Worm (Caenorhabditis elegans): ENCODE data around the gene T23B12.6.

The T23B12.6 gene

DNA sequence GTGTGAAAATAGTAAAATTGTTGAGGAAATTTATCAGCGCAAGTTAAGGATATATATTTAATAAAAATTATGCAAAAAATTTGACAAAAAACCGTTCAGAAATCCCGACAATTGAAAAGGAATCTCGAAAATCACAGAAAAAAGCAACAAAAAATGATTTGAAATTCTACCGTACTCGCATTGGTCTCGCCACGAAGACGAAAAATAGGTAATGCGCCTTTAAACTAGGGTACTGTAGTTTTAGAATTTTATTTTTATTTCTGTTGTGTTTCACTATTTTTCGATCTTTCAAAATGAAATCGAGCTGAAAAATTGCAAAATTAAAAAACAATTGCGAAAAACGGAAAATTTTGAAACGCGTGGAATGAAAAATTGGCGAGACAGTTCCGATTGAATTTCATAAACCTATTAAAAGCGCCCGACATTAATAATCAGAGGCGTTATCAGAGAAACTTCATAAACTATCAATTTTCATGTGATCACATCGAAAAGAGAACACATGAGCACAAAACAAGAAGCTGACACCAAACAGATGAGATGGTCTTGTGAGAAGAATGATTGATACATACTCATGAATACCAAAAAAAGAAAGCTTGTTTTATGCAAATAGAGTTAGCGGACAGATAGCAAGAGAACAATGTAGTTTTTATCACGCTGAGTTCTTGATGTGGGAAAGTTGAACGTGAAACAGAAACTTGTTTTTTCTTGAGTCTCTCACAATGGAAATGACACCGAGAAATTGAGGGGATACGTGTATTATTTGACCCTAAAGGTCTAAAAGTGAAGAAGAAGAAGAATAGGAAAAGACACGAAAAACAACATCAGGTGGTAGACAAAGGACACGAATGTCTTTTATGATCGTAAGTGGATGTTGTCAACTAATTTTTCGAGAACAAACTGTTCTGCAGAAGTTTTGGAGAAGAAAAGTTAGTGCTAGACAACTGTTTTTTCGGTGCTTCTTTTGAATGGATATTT is 35.1 kb downstream of the T23B12.6 start (continued):
- TF ChIP-seq cey-2 (tag; optimal IDR thresholded peaks at IDR 0.05; ENCODE audit: borderline replicate concordance, insufficient read depth) = no peak
- no peak for TF ChIP-seq gei-8 (GFP tag; optimal IDR thresholded peaks at IDR 0.05)
- TF ChIP-seq ceh-20 (GFP tag; IDR thresholded peaks at IDR 0.05) = 0 out of 2 replicates have a peak, but pooled peaks have one; percentile 35
- no peak for TF ChIP-seq tag-97 (GFP tag; IDR thresholded peaks at IDR 0.05)
- TF ChIP-seq php-3 (GFP tag; IDR thresholded peaks at IDR 0.05) = peak; percentile 78
- TF ChIP-seq dve-1 (tag; optimal IDR thresholded peaks at IDR 0.05; ENCODE audit: insufficient read depth) = peak; percentile 87
- TF ChIP-seq lir-3 (tag; optimal IDR thresholded peaks at IDR 0.05) = no peak
- TF ChIP-seq pqm-1 (tag; optimal IDR thresholded peaks at IDR 0.05) = peak; percentile 53
- TF ChIP-seq dmd-8 (GFP tag; IDR thresholded peaks at IDR 0.05) = no peak
- peak; percentile 39 for TF ChIP-seq mep-1 (tag; optimal IDR thresholded peaks at IDR 0.05)
- TF ChIP-seq unc-62 (GFP tag; optimal IDR thresholded peaks at IDR 0.05 in 1 of 2) = peak in 1 of 2 experiments; percentile 76
- no peak for TF ChIP-seq unc-62 (tag; optimal IDR thresholded peaks at IDR 0.05)
- TF ChIP-seq dmd-6 (GFP tag; IDR thresholded peaks at IDR 0.05) = peak; percentile 86
- TF ChIP-seq nhr-11 (tag; optimal IDR thresholded peaks at IDR 0.05) = no peak

DNA sequence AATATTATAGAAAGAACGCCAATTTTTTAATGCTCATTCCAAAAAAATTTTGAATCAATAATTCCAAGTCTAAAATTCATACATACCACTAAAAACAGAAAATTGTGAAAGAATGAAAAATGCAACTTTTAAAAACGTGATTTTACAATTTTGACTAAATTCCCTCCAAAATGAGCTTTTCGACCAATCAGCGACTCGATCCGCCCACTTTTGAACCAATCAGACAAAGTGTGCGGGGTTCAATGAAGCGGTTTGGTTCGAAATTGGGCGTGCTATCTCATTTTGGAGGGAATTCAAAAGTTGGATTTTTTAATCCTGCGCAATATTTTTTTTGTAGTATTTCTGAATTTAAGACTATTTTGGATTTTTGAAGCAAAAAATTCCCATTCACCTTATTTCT is 42.9 kb downstream of the T23B12.6 start:
- TF ChIP-seq rbr-2 (tag; optimal IDR thresholded peaks at IDR 0.05) (no peak), snpc-4 (tag; optimal IDR thresholded peaks at IDR 0.05) (no peak), egl-27 (tag; optimal IDR thresholded peaks at IDR 0.05) (no peak), R02D3.7 (tag; optimal IDR thresholded peaks at IDR 0.05) (no peak), mep-1 (tag; optimal IDR thresholded peaks at IDR 0.05) (no peak), nhr-102 (tag; optimal IDR thresholded peaks at IDR 0.05) (no peak), snpc-1.2 (GFP tag; IDR thresholded peaks at IDR 0.05) (no peak), dmd-9 (GFP tag; IDR thresholded peaks at IDR 0.05) (no peak), ceh-28 (tag; optimal IDR thresholded peaks at IDR 0.05) (no peak), zfp-3 (GFP tag; conservative IDR thresholded peaks at IDR 0.05) (no peak), Y5F2A.4 (GFP tag; optimal IDR thresholded peaks at IDR 0.05) (no peak), hlh-11 (tag; optimal IDR thresholded peaks at IDR 0.05) (no peak), ama-1 (optimal IDR thresholded peaks at IDR 0.05) (no peak), nhr-48 (tag; optimal IDR thresholded peaks at IDR 0.05) (no peak), ztf-11 (tag; optimal IDR thresholded peaks at IDR 0.05) (no peak), duxl-1 (tag; optimal IDR thresholded peaks at IDR 0.05; ENCODE audit: poor library complexity) (no peak), madf-5 (GFP tag; IDR thresholded peaks at IDR 0.05) (no peak), nhr-25 (tag; optimal IDR thresholded peaks at IDR 0.05; ENCODE audit: borderline replicate concordance, insufficient read depth) (no peak), ZK337.2 (GFP tag; IDR thresholded peaks at IDR 0.05) (no peak)

DNA sequence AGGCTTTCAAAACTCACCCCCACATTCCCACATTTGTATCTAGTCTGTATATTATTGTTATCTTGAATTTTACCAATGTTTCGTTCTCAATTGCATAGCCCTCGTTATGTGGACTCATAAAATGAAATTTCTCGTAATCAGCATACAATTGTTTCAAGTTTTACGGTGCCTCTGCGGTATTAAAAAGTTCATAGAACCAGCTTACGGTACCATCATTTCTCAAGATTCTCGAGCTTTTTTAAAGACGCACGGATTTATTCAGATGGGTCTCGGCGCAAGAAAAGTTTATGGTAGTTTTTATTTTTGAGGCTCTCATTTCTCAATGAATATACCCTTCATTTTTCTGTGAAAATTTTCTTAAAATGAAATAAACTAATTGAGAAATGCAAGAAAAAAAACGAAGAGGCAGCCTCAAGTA is 45.1 kb downstream of the T23B12.6 start:
- TF ChIP-seq nhr-25 (tag; optimal IDR thresholded peaks at IDR 0.05; ENCODE audit: borderline replicate concordance, insufficient read depth) (no peak), Y105C5A.15 (GFP tag; IDR thresholded peaks at IDR 0.05) (no peak), F49E8.2 (tag; optimal IDR thresholded peaks at IDR 0.05; ENCODE audit: borderline replicate concordance) (peak; percentile 78), nhr-77 (tag; optimal IDR thresholded peaks at IDR 0.05) (no peak), sdz-12 (GFP tag; optimal IDR thresholded peaks at IDR 0.05) (no peak), T26A8.4 (GFP tag; IDR thresholded peaks at IDR 0.05) (no peak), lin-38 (GFP tag; IDR thresholded peaks at IDR 0.05) (peak; percentile 70), zip-2 (tag; optimal IDR thresholded peaks at IDR 0.05) (no peak), dmd-8 (GFP tag; IDR thresholded peaks at IDR 0.05) (no peak), nhr-102 (tag; optimal IDR thresholded peaks at IDR 0.05) (peak; percentile 38), hlh-11 (tag; optimal IDR thresholded peaks at IDR 0.05) (no peak), snpc-1.2 (GFP tag; IDR thresholded peaks at IDR 0.05) (peak; percentile 58; the same call in 1 of the 2 replicates), lin-29 (GFP tag; IDR thresholded peaks at IDR 0.05) (no peak), php-3 (GFP tag; IDR thresholded peaks at IDR 0.05) (0 out of 2 replicates have a peak, but pooled peaks have one; percentile 5), nhr-48 (tag; optimal IDR thresholded peaks at IDR 0.05) (peak; percentile 29), spr-3 (GFP tag; optimal IDR thresholded peaks at IDR 0.05) (peak; percentile 42), unc-130 (GFP tag; optimal IDR thresholded peaks at IDR 0.05) (peak; percentile 37), madf-5 (GFP tag; IDR thresholded peaks at IDR 0.05) (no peak), daf-16 (GFP tag; optimal IDR thresholded peaks at IDR 0.05) (no peak), daf-16 (tag; optimal IDR thresholded peaks at IDR 0.05) (no peak), nhr-111 (GFP tag; optimal IDR thresholded peaks at IDR 0.05) (no peak), unc-62 (GFP tag; optimal IDR thresholded peaks at IDR 0.05 in 1 of 2) (no peak), unc-62 (tag; optimal IDR thresholded peaks at IDR 0.05) (no peak), pqm-1 (tag; optimal IDR thresholded peaks at IDR 0.05) (no peak)
